Fruit fly (Drosophila melanogaster) whole organism: Measurements from ENCODE around the gene CG46313.

Experiments used
- CG8478 ChIP-seq: fragments of >200 bp; optimal IDR thresholded peaks from 2 replicates; lab custom pipeline; 2018; ENCODE audit warnings: inconsistent platforms
- Dll ChIP-seq: fragments of >200 bp; optimal IDR thresholded peaks from 2 replicates; lab custom pipeline; 2017
- pan ChIP-seq: fragments of >200 bp; optimal IDR thresholded peaks from 2 replicates; lab custom pipeline; 2017
- psq ChIP-seq: fragments of >200 bp; optimal IDR thresholded peaks from 2 replicates; lab custom pipeline; 2017
- usp ChIP-seq: fragments of >200 bp; optimal IDR thresholded peaks from 2 replicates; lab custom pipeline; 2017; ENCODE audit warnings: missing biosample characterization, missing genetic modification characterization, mixed read lengths

DNA sequence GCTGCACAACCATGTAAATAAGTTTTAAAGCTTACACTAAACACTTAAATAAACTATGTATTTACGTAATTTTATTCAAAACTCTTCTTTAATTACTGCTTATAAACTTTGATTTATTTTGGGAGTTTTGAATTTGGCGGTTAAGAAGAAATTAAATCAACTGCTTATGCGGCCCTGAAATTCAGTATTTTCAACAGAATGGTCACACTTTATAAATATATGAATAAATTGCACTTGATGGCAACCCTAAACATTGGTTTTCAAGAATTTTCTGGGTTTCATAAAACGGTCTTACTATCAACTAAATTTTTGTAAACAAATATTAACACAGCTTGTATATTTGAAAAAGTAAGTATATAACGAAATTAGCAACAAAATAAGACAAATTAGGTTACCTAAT lies 33.1 kb upstream of the CG46313 start, which contains the start of gene CG14252:
- TF ChIP-seq usp (GFP tag; lab: Kevin White, UChicago): no peak
- TF ChIP-seq pan: no peak
- no peak for TF ChIP-seq psq (lab: Kevin White, UChicago)
- TF ChIP-seq CG8478 (lab: Kevin White, UChicago): no peak
- no peak for TF ChIP-seq Dll
